Worm (Caenorhabditis elegans) whole organism, midembryonic: Measurements from ENCODE around the gene Y102A11A.9.

Experiments
- T22C8.4 ChIP-seq: fragments of 200-800 bp; sonication (Bioruptor generic); IDR thresholded peaks from 2 replicates; pipeline ENCODE4 v1.3.6; 2022; ENCODE audit warnings: missing genetic modification characterization, missing compliant biosample characterization
- flt-1 ChIP-seq: fragments of 200-800 bp; sonication (Bioruptor generic); IDR thresholded peaks from 2 replicates; pipeline ENCODE4 v1.3.6; 2022; ENCODE audit warnings: missing genetic modification characterization, missing compliant biosample characterization
- ref-1 ChIP-seq: fragments of 200-800 bp; sonication (Bioruptor generic); conservative IDR thresholded peaks from 2 replicates; pipeline ENCODE4 v1.3.6; 2022; ENCODE audit warnings: missing genetic modification reagents, missing genetic modification characterization, missing compliant biosample characterization
- tab-1 ChIP-seq: fragments of 200-800 bp; sonication (Bioruptor generic); IDR thresholded peaks from 2 replicates; pipeline ENCODE4 v1.3.6; 2022; ENCODE audit warnings: missing genetic modification characterization, missing compliant biosample characterization
- ztf-29 ChIP-seq: fragments of 200-800 bp; sonication (Bioruptor generic); IDR thresholded peaks from 2 replicates; pipeline ENCODE4 v1.3.6; 2022; ENCODE audit warnings: missing genetic modification reagents, missing genetic modification characterization, missing compliant biosample characterization

DNA sequence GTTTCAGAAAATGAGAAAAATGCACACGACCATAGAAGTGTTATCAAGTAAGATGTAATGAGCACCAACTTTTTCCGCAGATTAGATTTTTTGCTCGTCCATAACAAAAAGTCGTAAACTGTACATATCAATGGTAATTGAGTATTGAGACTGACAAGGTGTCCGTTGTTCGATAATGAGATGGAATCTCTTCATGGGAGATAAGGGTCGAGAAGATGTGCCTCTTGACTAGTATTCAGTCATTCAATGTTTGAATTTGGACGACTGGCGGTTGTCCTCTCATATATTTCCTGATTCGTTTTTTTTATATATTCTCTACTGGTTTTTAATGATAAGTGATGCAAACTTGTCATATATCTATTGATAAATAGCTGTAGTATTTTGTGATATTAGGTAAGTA is 31.3 kb upstream of the Y102A11A.9 start:
- TF ChIP-seq ztf-29 (GFP tag; lab: Robert Waterston, UW) (no peak), tab-1 (GFP tag; lab: Robert Waterston, UW) (no peak), ref-1 (GFP tag; lab: Robert Waterston, UW) (no peak), T22C8.4 (GFP tag; lab: Robert Waterston, UW) (no peak), flt-1 (GFP tag; lab: Robert Waterston, UW) (no peak)
